Worm (Caenorhabditis elegans) whole organism, early embryonic: ENCODE results near the gene ZC132.3.
"Not testable (repeated sequence)": the region's sequence is repeated elsewhere in the genome, so short reads cannot be mapped to it uniquely, and the experiment has no call there.

Experiments
- B0310.2 ChIP-seq: sonication (generic microtip); optimal IDR thresholded peaks from 2 replicates; lab custom pipeline; 2016; ENCODE audit warnings: mild to moderate bottlenecking, missing genetic modification characterization, missing compliant biosample characterization
- F13C5.2 ChIP-seq: sonication (generic microtip); optimal IDR thresholded peaks from 2 replicates; lab custom pipeline; 2017; ENCODE audit warnings: mild to moderate bottlenecking, missing genetic modification characterization, inconsistent platforms, missing compliant biosample characterization
- aly-1 ChIP-seq: sonication (generic microtip); optimal IDR thresholded peaks from 2 replicates; lab custom pipeline; 2016; ENCODE audit warnings: missing genetic modification characterization, missing compliant biosample characterization
- ama-1 ChIP-seq: fragments of 150-350 bp; optimal IDR thresholded peaks from 2 replicates; lab custom pipeline; 2014
- ceh-13 ChIP-seq: fragments of 200-800 bp; sonication (Bioruptor generic); optimal IDR thresholded peaks from 2 replicates; lab custom pipeline; 2018; ENCODE audit warnings: mild to moderate bottlenecking, missing genetic modification characterization, missing compliant biosample characterization
- ceh-36 ChIP-seq: sonication (generic microtip); optimal IDR thresholded peaks from 2 replicates; lab custom pipeline; 2016; ENCODE audit warnings: missing genetic modification characterization, inconsistent platforms, missing compliant biosample characterization
- ets-7 ChIP-seq: sonication (generic microtip); optimal IDR thresholded peaks from 2 replicates; lab custom pipeline; 2016; ENCODE audit warnings: missing genotype, missing genetic modification characterization, missing compliant biosample characterization
- flt-1 ChIP-seq: fragments of 200-800 bp; sonication (Bioruptor generic); IDR thresholded peaks from 2 replicates; pipeline ENCODE4 v1.3.6; 2022; ENCODE audit warnings: missing genetic modification characterization, missing compliant biosample characterization
- hmbx-1 ChIP-seq: sonication (generic microtip); optimal IDR thresholded peaks from 2 replicates; lab custom pipeline; 2016; ENCODE audit warnings: mild to moderate bottlenecking, missing genetic modification characterization, missing compliant biosample characterization
- hmg-4 ChIP-seq: fragments of 200-800 bp; sonication (Bioruptor generic); optimal IDR thresholded peaks from 2 replicates; lab custom pipeline; 2018; ENCODE audit warnings: mild to moderate bottlenecking, missing genetic modification characterization, missing compliant biosample characterization
- hnd-1 ChIP-seq: sonication (generic microtip); optimal IDR thresholded peaks from 2 replicates; lab custom pipeline; 2016; ENCODE audit warnings: missing genetic modification characterization, missing compliant biosample characterization
- pes-1 ChIP-seq: fragments of 200-800 bp; sonication (Bioruptor generic); IDR thresholded peaks from 2 replicates; pipeline ENCODE4 v1.3.6; 2022; ENCODE audit warnings: missing genetic modification reagents, missing genetic modification characterization, missing compliant biosample characterization
- scrt-1 ChIP-seq: fragments of 200-800 bp; sonication (Bioruptor generic); IDR thresholded peaks from 2 replicates; pipeline ENCODE4 v1.3.6; 2022; ENCODE audit warnings: missing genetic modification characterization, missing compliant biosample characterization
- sea-1 ChIP-seq: fragments of 200-800 bp; sonication (Bioruptor generic); conservative IDR thresholded peaks from 2 replicates; pipeline ENCODE4 v1.3.6; 2022; ENCODE audit warnings: missing genetic modification characterization, missing compliant biosample characterization
- tbx-11 ChIP-seq: fragments of 200-800 bp; sonication (Bioruptor generic); IDR thresholded peaks from 2 replicates; pipeline ENCODE4 v1.3.6; 2022; ENCODE audit warnings: missing genetic modification characterization, missing compliant biosample characterization
- tbx-37 ChIP-seq: fragments of 200-800 bp; sonication (Bioruptor generic); conservative IDR thresholded peaks from 2 replicates; pipeline ENCODE4 v1.3.6; 2022; ENCODE audit warnings: missing genetic modification reagents, missing genetic modification characterization, missing compliant biosample characterization
- tra-4 ChIP-seq: sonication (generic microtip); optimal IDR thresholded peaks from 2 replicates; lab custom pipeline; 2017; ENCODE audit warnings: missing genetic modification characterization, missing compliant biosample characterization

ZC132.3 gene

ce11 chrV:4310414-4310813, 10.8 kb upstream of the ZC132.3 start:
- peak; percentile 23; the same call in 1 of the 2 replicates for TF ChIP-seq flt-1
- TF ChIP-seq pes-1 (GFP tag; lab: Robert Waterston, UW), result peak; percentile 68
- TF ChIP-seq scrt-1 (GFP tag; lab: Robert Waterston, UW), result peak; percentile 46; the same call in 1 of the 2 replicates
- 0 out of 2 replicates have a peak, but pooled peaks have one; percentile 35 for TF ChIP-seq sea-1 (GFP tag; lab: Robert Waterston, UW)

ce11 chrV:4304240-4304639, 4.6 kb upstream of the ZC132.3 start:
- TF ChIP-seq tra-4 (tag; lab: Kevin White, UChicago) (no peak), F13C5.2 (tag; lab: Kevin White, UChicago) (no peak), tbx-11 (GFP tag; lab: Robert Waterston, UW) (no peak), hnd-1 (tag; lab: Kevin White, UChicago) (no peak), hmg-4 (GFP tag; lab: Kevin White, UChicago) (no peak), ceh-13 (no peak), flt-1 (no peak), ama-1 (lab: Kevin White, UChicago) (no peak), ceh-36 (tag; lab: Kevin White, UChicago) (no peak), pes-1 (GFP tag; lab: Robert Waterston, UW) (no peak), B0310.2 (tag; lab: Kevin White, UChicago) (no peak)

- TF ChIP-seq flt-1 (no peak), tra-4 (tag; lab: Kevin White, UChicago) (no peak), F13C5.2 (tag; lab: Kevin White, UChicago) (no peak), hmg-4 (GFP tag; lab: Kevin White, UChicago) (no peak), scrt-1 (GFP tag; lab: Robert Waterston, UW) (no peak), hmbx-1 (tag; lab: Kevin White, UChicago) (no peak), ama-1 (lab: Kevin White, UChicago) (no peak), tbx-11 (GFP tag; lab: Robert Waterston, UW) (no peak), B0310.2 (tag; lab: Kevin White, UChicago) (no peak), ets-7 (tag; lab: Kevin White, UChicago) (no peak), pes-1 (GFP tag; lab: Robert Waterston, UW) (no peak), sea-1 (GFP tag; lab: Robert Waterston, UW) (no peak), aly-1 (no peak)
These were observed 4.2 kb upstream of the ZC132.3 start for ce11 chrV:4303793-4304192.

- TF ChIP-seq hmg-4 (GFP tag; lab: Kevin White, UChicago) (no peak), aly-1 (no peak), ceh-13 (no peak), F13C5.2 (tag; lab: Kevin White, UChicago) (no peak), B0310.2 (tag; lab: Kevin White, UChicago) (no peak)
These were observed 3.2 kb upstream of the ZC132.3 start for ce11 chrV:4302842-4303241.

ce11 chrV:4298579-4298978, 1.1 kb downstream of the ZC132.3 start, which contains the start of gene ZC132.11:
ZC132.11 (minus strand) TSS chrV:4298679.
- TF ChIP-seq hmbx-1 (tag; lab: Kevin White, UChicago), result no peak
- no peak for TF ChIP-seq B0310.2 (tag; lab: Kevin White, UChicago)
- no peak for TF ChIP-seq aly-1
- no peak for TF ChIP-seq ceh-13
- TF ChIP-seq F13C5.2 (tag; lab: Kevin White, UChicago), result no peak
- TF ChIP-seq tra-4 (tag; lab: Kevin White, UChicago), result no peak
- no peak for TF ChIP-seq hmg-4 (GFP tag; lab: Kevin White, UChicago)
- no peak for TF ChIP-seq ets-7 (tag; lab: Kevin White, UChicago)
- no peak for TF ChIP-seq hnd-1 (tag; lab: Kevin White, UChicago)
- no peak for TF ChIP-seq sea-1 (GFP tag; lab: Robert Waterston, UW)
- no peak for TF ChIP-seq scrt-1 (GFP tag; lab: Robert Waterston, UW)
- TF ChIP-seq tbx-37, result no peak
- no peak for TF ChIP-seq ceh-36 (tag; lab: Kevin White, UChicago)
- no peak for TF ChIP-seq pes-1 (GFP tag; lab: Robert Waterston, UW)
- TF ChIP-seq flt-1, result no peak
- TF ChIP-seq tbx-11 (GFP tag; lab: Robert Waterston, UW), result no peak

ce11 chrV:4295920-4296319, 3.7 kb downstream of the ZC132.3 start, which contains the start of gene F47D2.11:
F47D2.11 (minus strand) TSS chrV:4296020.
- no peak for TF ChIP-seq tra-4 (tag; lab: Kevin White, UChicago)
- no peak for TF ChIP-seq hnd-1 (tag; lab: Kevin White, UChicago)
- TF ChIP-seq B0310.2 (tag; lab: Kevin White, UChicago), result no peak
- no peak for TF ChIP-seq ets-7 (tag; lab: Kevin White, UChicago)
- TF ChIP-seq tbx-37, result no peak
- TF ChIP-seq ceh-13, result no peak
- TF ChIP-seq scrt-1 (GFP tag; lab: Robert Waterston, UW), result no peak
- TF ChIP-seq tbx-11 (GFP tag; lab: Robert Waterston, UW), result no peak

- not testable (repeated sequence) for TF ChIP-seq hmbx-1 (tag; lab: Kevin White, UChicago); aly-1; tbx-11 (GFP tag; lab: Robert Waterston, UW)
These were observed 6.2 kb downstream of the ZC132.3 start, which contains the start of gene srh-194 for ce11 chrV:4293425-4293824. srh-194 (minus strand) TSS chrV:4293525.

ce11 chrV:4290093-4290492, 9.5 kb downstream of the ZC132.3 start, which contains the start of gene srh-193:
srh-193 (minus strand) TSS chrV:4290193.
- not testable (repeated sequence) for TF ChIP-seq flt-1; tbx-37; B0310.2 (tag; lab: Kevin White, UChicago)
